Fruit fly (Drosophila melanogaster) whole organism, wandering third instar larva: ENCODE results near the gene CG43084.

Experiments used
- Abd-B ChIP-seq: fragments of >200 bp; optimal IDR thresholded peaks from 2 replicates; lab custom pipeline; 2017; ENCODE audit warnings: missing biosample characterization, missing genetic modification characterization
- CG9705 ChIP-seq: fragments of 200-800 bp; sonication (Bioruptor generic); optimal IDR thresholded peaks from 2 replicates; lab custom pipeline; 2018; ENCODE audit warnings: missing biosample characterization, mild to moderate bottlenecking, missing genetic modification characterization
- Hnf4 ChIP-seq: fragments of 200-800 bp; sonication (Bioruptor generic); optimal IDR thresholded peaks from 2 replicates; lab custom pipeline; 2016; ENCODE audit warnings: missing biosample characterization, mild to moderate bottlenecking, missing genetic modification characterization
- Hr78 ChIP-seq: fragments of >200 bp; optimal IDR thresholded peaks from 2 replicates; lab custom pipeline; 2017; ENCODE audit warnings: missing biosample characterization, missing genetic modification characterization
- Hr83 ChIP-seq: fragments of 200-300 bp; sonication (Bioruptor generic); optimal IDR thresholded peaks from 2 replicates; lab custom pipeline; 2016; ENCODE audit warnings: missing biosample characterization, mild to moderate bottlenecking, missing genetic modification characterization, moderate library complexity; ENCODE audit not compliant: poor library complexity, severe bottlenecking
- N ChIP-seq: fragments of >200 bp; optimal IDR thresholded peaks from 2 replicates; lab custom pipeline; 2018; ENCODE audit warnings: missing biosample characterization, missing external identifiers, missing genetic modification characterization
- OdsH ChIP-seq: fragments of 200-800 bp; sonication (Bioruptor generic); optimal IDR thresholded peaks from 2 replicates; lab custom pipeline; 2016; ENCODE audit warnings: missing biosample characterization, mild to moderate bottlenecking, missing genetic modification characterization
- br ChIP-seq: fragments of 200-800 bp; sonication (Bioruptor generic); optimal IDR thresholded peaks from 2 replicates; lab custom pipeline; 2016; ENCODE audit warnings: missing biosample characterization, missing genetic modification characterization
- lola ChIP-seq: fragments of >200 bp; optimal IDR thresholded peaks from 2 replicates; lab custom pipeline; 2017; ENCODE audit warnings: missing biosample characterization, missing genetic modification characterization
- pan ChIP-seq: fragments of >200 bp; optimal IDR thresholded peaks from 2 replicates; lab custom pipeline; 2017
- psq ChIP-seq: fragments of 200-800 bp; sonication (Bioruptor generic); optimal IDR thresholded peaks from 3 replicates; lab custom pipeline; 2017; ENCODE audit warnings: missing biosample characterization, mild to moderate bottlenecking, missing genetic modification characterization, moderate library complexity
- rgr ChIP-seq: fragments of 200-800 bp; sonication (Bioruptor generic); optimal IDR thresholded peaks from 3 replicates; lab custom pipeline; 2016; ENCODE audit warnings: missing biosample characterization, mild to moderate bottlenecking, missing genetic modification characterization
- usp ChIP-seq: fragments of >200 bp; optimal IDR thresholded peaks from 2 replicates; lab custom pipeline; 2017; ENCODE audit warnings: missing biosample characterization, missing genetic modification characterization
- woc ChIP-seq: sonication (Bioruptor generic); optimal IDR thresholded peaks from 2 replicates; lab custom pipeline; 2016; ENCODE audit warnings: missing biosample characterization, mild to moderate bottlenecking, missing genetic modification characterization

DNA sequence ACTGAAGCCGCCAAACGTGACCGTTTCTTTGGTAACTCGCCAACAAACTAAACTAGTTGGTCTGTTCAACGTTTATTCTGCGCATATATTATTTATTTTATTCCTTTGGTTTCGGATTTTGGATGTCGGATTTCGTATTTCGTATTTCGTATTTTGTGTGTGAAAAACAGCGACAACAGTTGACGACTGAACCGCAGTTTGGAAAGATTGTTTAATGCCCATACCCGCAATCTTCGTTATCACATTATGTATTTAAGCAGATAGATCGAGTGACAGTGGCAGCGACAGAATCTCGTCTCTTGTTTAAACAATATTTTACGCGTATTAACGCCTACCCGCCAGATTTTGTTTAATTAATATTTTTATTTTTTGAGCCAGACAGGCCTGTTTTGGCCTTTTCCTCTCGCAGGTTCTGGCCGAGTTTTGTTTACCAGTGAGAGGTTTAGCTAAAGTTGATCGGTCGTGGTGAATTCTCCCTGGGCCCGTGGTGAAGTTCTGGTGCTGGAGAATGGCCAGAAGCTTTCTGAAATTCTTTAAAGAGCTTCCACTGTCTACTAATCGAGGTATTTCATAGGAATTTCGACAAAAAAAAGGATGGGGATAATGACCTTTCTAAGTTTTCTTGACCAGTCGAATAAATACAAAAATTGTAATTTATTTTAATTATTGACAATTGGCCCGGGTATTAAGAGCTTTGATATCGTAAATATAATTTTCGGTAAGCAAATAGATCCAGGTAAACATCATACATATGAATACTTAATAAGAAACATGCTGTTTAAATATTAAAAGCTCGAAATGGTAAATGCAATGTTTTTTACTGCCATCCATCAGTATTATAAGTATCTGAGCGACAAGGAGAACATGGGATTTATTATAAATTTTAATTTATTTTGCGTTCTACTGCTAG lies 2.7 kb upstream of the CG43084 start, which contains the start of the genes comm3 and CG43083:
- TF ChIP-seq br (GFP tag; lab: Kevin White, UChicago), result no peak
- TF ChIP-seq Hr78 (GFP tag; lab: Kevin White, UChicago), result no peak
- TF ChIP-seq rgr, result no peak
- no peak for TF ChIP-seq Hnf4 (GFP tag; lab: Kevin White, UChicago)
- no peak for TF ChIP-seq OdsH (GFP tag; lab: Kevin White, UChicago)
- TF ChIP-seq woc (GFP tag; lab: Kevin White, UChicago), result no peak
- no peak for TF ChIP-seq usp
- no peak for TF ChIP-seq lola
- TF ChIP-seq CG9705 (GFP tag; lab: Kevin White, UChicago), result no peak
- no peak for TF ChIP-seq N (GFP tag; lab: Kevin White, UChicago)
- TF ChIP-seq psq, result no peak
- TF ChIP-seq pan, result no peak
- TF ChIP-seq Abd-B (GFP tag; lab: Kevin White, UChicago), result no peak
- TF ChIP-seq Hr83 (GFP tag; lab: Kevin White, UChicago), result peak; percentile 30
